Worm (Caenorhabditis elegans) whole organism, mixed stage, embryonic: ENCODE measurements around the gene lin-42.
"Not testable (repeated sequence)": the region's sequence is repeated elsewhere in the genome, so short reads cannot be mapped to it uniquely, and the experiment has no call there.

Experiments
- M03D4.4 ChIP-seq: sonication (generic microtip); optimal IDR thresholded peaks from 2 replicates; lab custom pipeline; 2017; ENCODE audit warnings: mild to moderate bottlenecking, missing genetic modification characterization, missing compliant biosample characterization
- bed-3 ChIP-seq: fragments of 200-800 bp; sonication (Bioruptor generic); optimal IDR thresholded peaks from 3 replicates; lab custom pipeline; 2018; ENCODE audit warnings: mild to moderate bottlenecking, missing genetic modification characterization, moderate library complexity, missing compliant biosample characterization
- blmp-1 ChIP-seq: fragments of 150-350 bp; optimal IDR thresholded peaks from 2 replicates; lab custom pipeline; 2014; ENCODE audit warnings: missing biosample characterization, missing genetic modification characterization
- ceh-43 ChIP-seq: fragments of 200-800 bp; sonication (Bioruptor generic); optimal IDR thresholded peaks from 2 replicates; lab custom pipeline; 2018; ENCODE audit warnings: mild to moderate bottlenecking, missing genetic modification characterization, moderate library complexity, missing compliant biosample characterization
- ceh-83 ChIP-seq: fragments of 200-800 bp; sonication (Bioruptor generic); optimal IDR thresholded peaks from 2 replicates; lab custom pipeline; 2018; ENCODE audit warnings: mild to moderate bottlenecking, missing genetic modification characterization, missing compliant biosample characterization
- ces-1 ChIP-seq: fragments of 150-350 bp; optimal IDR thresholded peaks from 2 replicates; lab custom pipeline; 2014; ENCODE audit warnings: missing biosample characterization, missing genetic modification reagents, missing genetic modification characterization
- cnd-1 ChIP-seq: fragments of 200-800 bp; sonication (Bioruptor generic); optimal IDR thresholded peaks from 2 replicates; lab custom pipeline; 2018; ENCODE audit warnings: mild to moderate bottlenecking, missing genetic modification characterization, missing compliant biosample characterization
- drap-1 ChIP-seq: fragments of 200-800 bp; sonication (Bioruptor generic); optimal IDR thresholded peaks from 3 replicates; lab custom pipeline; 2018; ENCODE audit warnings: mild to moderate bottlenecking, missing genetic modification characterization, missing compliant biosample characterization
- elt-1 ChIP-seq: sonication (generic microtip); optimal IDR thresholded peaks from 2 replicates; lab custom pipeline; 2017; ENCODE audit warnings: missing genetic modification characterization, mild to moderate bottlenecking, missing compliant biosample characterization, antibody characterized with exemption, moderate library complexity, borderline replicate concordance; ENCODE audit not compliant: insufficient read depth
- elt-3 ChIP-seq: fragments of 150-350 bp; optimal IDR thresholded peaks from 2 replicates; lab custom pipeline; 2014; ENCODE audit warnings: missing biosample characterization, missing genetic modification characterization
- flh-1 ChIP-seq: fragments of 200-800 bp; sonication (Bioruptor generic); optimal IDR thresholded peaks from 2 replicates; lab custom pipeline; 2018; ENCODE audit warnings: mild to moderate bottlenecking, missing genetic modification characterization, moderate library complexity, missing compliant biosample characterization
- ham-2 ChIP-seq: fragments of 200-800 bp; sonication (Bioruptor generic); optimal IDR thresholded peaks from 2 replicates; lab custom pipeline; 2018; ENCODE audit warnings: mild to moderate bottlenecking, missing genetic modification characterization, missing compliant biosample characterization
- lin-13 ChIP-seq: fragments of 150-350 bp; optimal IDR thresholded peaks from 2 replicates; lab custom pipeline; 2014; ENCODE audit warnings: missing biosample characterization, missing genetic modification characterization
- lin-32 ChIP-seq: fragments of 200-800 bp; sonication (Bioruptor generic); optimal IDR thresholded peaks from 2 replicates; lab custom pipeline; 2018; ENCODE audit warnings: mild to moderate bottlenecking, missing genetic modification characterization, missing compliant biosample characterization
- lsy-2 ChIP-seq: fragments of 150-350 bp; optimal IDR thresholded peaks from 2 replicates; lab custom pipeline; 2014; ENCODE audit warnings: missing biosample characterization, missing genetic modification characterization
- mab-5 ChIP-seq: fragments of 150-350 bp; optimal IDR thresholded peaks from 2 replicates; lab custom pipeline; 2014; ENCODE audit warnings: missing biosample characterization, missing genetic modification characterization
- mep-1 ChIP-seq: fragments of 150-350 bp; optimal IDR thresholded peaks from 2 replicates; lab custom pipeline; 2017; ENCODE audit warnings: missing biosample characterization, missing genetic modification reagents, missing genetic modification characterization, inconsistent platforms
- nhr-12 ChIP-seq: fragments of 150-350 bp; optimal IDR thresholded peaks from 2 replicates; lab custom pipeline; 2014; ENCODE audit warnings: missing biosample characterization, missing genetic modification characterization
- nhr-2 ChIP-seq: fragments of 150-350 bp; optimal IDR thresholded peaks from 2 replicates; lab custom pipeline; 2014; ENCODE audit warnings: missing biosample characterization, missing genetic modification characterization
- nhr-237 ChIP-seq: fragments of 150-350 bp; optimal IDR thresholded peaks from 2 replicates; lab custom pipeline; 2014; ENCODE audit warnings: missing biosample characterization, missing genetic modification characterization
- nhr-28 ChIP-seq: fragments of 150-350 bp; optimal IDR thresholded peaks from 2 replicates; lab custom pipeline; 2014; ENCODE audit warnings: missing biosample characterization, missing genetic modification characterization
- nhr-76 ChIP-seq: sonication (generic microtip); optimal IDR thresholded peaks from 2 replicates; lab custom pipeline; 2017; ENCODE audit warnings: missing biosample characterization, missing genetic modification characterization
- sem-2 ChIP-seq: fragments of 200-800 bp; sonication (Bioruptor generic); optimal IDR thresholded peaks from 2 replicates; lab custom pipeline; 2018; ENCODE audit warnings: mild to moderate bottlenecking, missing genetic modification characterization, missing compliant biosample characterization
- snpc-4 ChIP-seq: fragments of 150-350 bp; optimal IDR thresholded peaks from 2 replicates; lab custom pipeline; 2014; ENCODE audit warnings: missing biosample characterization, missing genetic modification characterization
- tbx-8 ChIP-seq: fragments of 200-800 bp; sonication (Bioruptor generic); optimal IDR thresholded peaks from 2 replicates; lab custom pipeline; 2018; ENCODE audit warnings: mild to moderate bottlenecking, missing genetic modification characterization, moderate library complexity, missing compliant biosample characterization
- unc-120 ChIP-seq: sonication (generic microtip); optimal IDR thresholded peaks from 2 replicates; lab custom pipeline; 2017; ENCODE audit warnings: missing genetic modification characterization, missing compliant biosample characterization; ENCODE audit not compliant: poor library complexity, severe bottlenecking
- unc-39 ChIP-seq: fragments of 150-350 bp; optimal IDR thresholded peaks from 2 replicates; lab custom pipeline; 2014; ENCODE audit warnings: missing biosample characterization, missing genetic modification characterization
- unc-62 ChIP-seq: fragments of 150-350 bp; optimal IDR thresholded peaks from 2 replicates; lab custom pipeline; 2014; ENCODE audit warnings: missing biosample characterization, missing genetic modification reagents, missing genetic modification characterization
- ztf-11 ChIP-seq: fragments of 150-350 bp; optimal IDR thresholded peaks from 2 replicates; lab custom pipeline; 2014; ENCODE audit warnings: missing biosample characterization, missing genetic modification characterization

Gene lin-42

ce11 chrII:1278350-1278749, 26.2 kb upstream of the lin-42 start, which contains the start of gene srz-63:
TSS of gene srz-63 (plus strand) at chrII:1278650.
- not testable (repeated sequence) for TF ChIP-seq lsy-2 (tag; lab: Kevin White, UChicago); sem-2 (GFP tag; lab: Kevin White, UChicago); tbx-8 (GFP tag; lab: Kevin White, UChicago)
- TF ChIP-seq, all 35 proteins: peak for 0; not testable (repeated sequence) for 35

ce11 chrII:1276778-1277177, 24.6 kb upstream of the lin-42 start, which contains the start of gene Y57G7A.11:
TSS of gene Y57G7A.11 (minus strand) at chrII:1276878.
- TF ChIP-seq ztf-11 (tag; lab: Kevin White, UChicago) (no peak), snpc-4 (tag; lab: Kevin White, UChicago) (no peak), mep-1 (tag; lab: Kevin White, UChicago) (no peak), nhr-76 (tag; lab: Kevin White, UChicago) (no peak), nhr-12 (tag; lab: Kevin White, UChicago) (no peak), drap-1 (GFP tag; lab: Kevin White, UChicago) (no peak), unc-39 (tag; lab: Kevin White, UChicago) (no peak), M03D4.4 (tag; lab: Kevin White, UChicago) (no peak), lin-13 (tag; lab: Kevin White, UChicago) (no peak), tbx-8 (GFP tag; lab: Kevin White, UChicago) (no peak)

- no peak for TF ChIP-seq bed-3
- TF ChIP-seq mab-5 (tag; lab: Kevin White, UChicago) = no peak
- no peak for TF ChIP-seq drap-1 (GFP tag; lab: Kevin White, UChicago)
These were observed 23.3 kb upstream of the lin-42 start, which contains the start of gene Y57G7A.5 for ce11 chrII:1275439-1275838. TSS of gene Y57G7A.5 (minus strand) at chrII:1275539.

ce11 chrII:1271814-1272213, 19.7 kb upstream of the lin-42 start, which contains the start of gene srw-66:
TSS of gene srw-66 (minus strand) at chrII:1271914.
- TF ChIP-seq ceh-43 (GFP tag; lab: Kevin White, UChicago) (no peak), mab-5 (tag; lab: Kevin White, UChicago) (no peak), flh-1 (no peak), snpc-4 (tag; lab: Kevin White, UChicago) (no peak)

- TF ChIP-seq nhr-28 (no peak), unc-62 (GFP tag; lab: Kevin White, UChicago) (no peak), ham-2 (GFP tag; lab: Kevin White, UChicago) (no peak), lin-32 (GFP tag; lab: Kevin White, UChicago) (no peak), nhr-2 (tag; lab: Kevin White, UChicago) (no peak), lsy-2 (tag; lab: Kevin White, UChicago) (no peak), ces-1 (GFP tag; lab: Kevin White, UChicago) (no peak), nhr-12 (tag; lab: Kevin White, UChicago) (no peak), nhr-237 (tag; lab: Kevin White, UChicago) (no peak)
These were observed 14.6 kb upstream of the lin-42 start, which contains the start of gene oac-30 for ce11 chrII:1266790-1267189. TSS of gene oac-30 (minus strand) at chrII:1266890.

ce11 chrII:1258634-1259033, 6.5 kb upstream of the lin-42 start, which contains the start of gene clpr-2:
TSS of gene clpr-2 (plus strand) at chrII:1258934.
- TF ChIP-seq cnd-1 (tag; lab: Kevin White, UChicago) (no peak), unc-120 (tag; lab: Kevin White, UChicago) (no peak), elt-1 (tag; lab: Kevin White, UChicago) (no peak), unc-39 (tag; lab: Kevin White, UChicago) (no peak), blmp-1 (no peak), unc-62 (GFP tag; lab: Kevin White, UChicago) (no peak), lin-13 (tag; lab: Kevin White, UChicago) (no peak), nhr-12 (tag; lab: Kevin White, UChicago) (no peak), elt-3 (tag; lab: Kevin White, UChicago) (no peak), lin-32 (GFP tag; lab: Kevin White, UChicago) (no peak), mep-1 (tag; lab: Kevin White, UChicago) (no peak), ceh-83 (GFP tag; lab: Kevin White, UChicago) (no peak), bed-3 (no peak), lsy-2 (tag; lab: Kevin White, UChicago) (no peak)
